Fruit fly (Drosophila melanogaster): ENCODE measurements around the gene CG31954.

The CG31954 gene

dm6 chr2L:3545033-3545666 lies 35.2 kb upstream of the CG31954 start:
- TF ChIP-seq Dll (GFP tag; IDR thresholded peaks at IDR 0.05; ENCODE audit: partially characterized antibody) (peak; percentile 62; the same call in 3 of the 4 replicates), sisA (GFP tag; IDR thresholded peaks at IDR 0.05) (no peak), Neu2 (GFP tag; optimal IDR thresholded peaks at IDR 0.05; ENCODE audit: borderline replicate concordance) (no peak), CG7928 (GFP tag; optimal IDR thresholded peaks at IDR 0.05) (no peak), CG3726 (GFP tag; IDR thresholded peaks at IDR 0.05) (no peak), sim (GFP tag; IDR thresholded peaks at IDR 0.05) (no peak), ro (GFP tag; IDR thresholded peaks at IDR 0.05) (no peak), NFAT (GFP tag; IDR thresholded peaks at IDR 0.05) (no peak), bbx (GFP tag; IDR thresholded peaks at IDR 0.05; ENCODE audit: partially characterized antibody) (no peak), ato (GFP tag; IDR thresholded peaks at IDR 0.05; ENCODE audit: partially characterized antibody) (no peak), CG8089 (GFP tag; optimal IDR thresholded peaks at IDR 0.05) (no peak), tx (GFP tag; optimal IDR thresholded peaks at IDR 0.05) (no peak), dati (GFP tag; IDR thresholded peaks at IDR 0.05) (no peak), CG30431 (GFP tag; optimal IDR thresholded peaks at IDR 0.05) (no peak), Hmx (GFP tag; optimal IDR thresholded peaks at IDR 0.05) (no peak), CG2116 (GFP tag; optimal IDR thresholded peaks at IDR 0.05) (no peak), CG9932 (GFP tag; IDR thresholded peaks at IDR 0.05) (peak; percentile 22; the same call in 1 of the 2 replicates), Vsx1 (GFP tag; optimal IDR thresholded peaks at IDR 0.05) (no peak), Hand (GFP tag; optimal IDR thresholded peaks at IDR 0.05) (no peak), CG9727 (GFP tag; optimal IDR thresholded peaks at IDR 0.05) (no peak), sd (tag; optimal IDR thresholded peaks at IDR 0.05) (no peak), bab2 (GFP tag; optimal IDR thresholded peaks at IDR 0.05) (no peak), sob (GFP tag; IDR thresholded peaks at IDR 0.05) (no peak; the same call in 1 of the 2 replicates), Ada2b (GFP tag; IDR thresholded peaks at IDR 0.05) (no peak), CoRest (tag; optimal IDR thresholded peaks at IDR 0.05) (no peak), NC2α (GFP tag; optimal IDR thresholded peaks at IDR 0.05) (no peak), tll (GFP tag; optimal IDR thresholded peaks at IDR 0.05) (no peak), Nf-YA (GFP tag; IDR thresholded peaks at IDR 0.05) (peak; percentile 63; the same call in 1 of the 2 replicates), CG6689 (GFP tag; IDR thresholded peaks at IDR 0.05) (no peak), Hsf (GFP tag; optimal IDR thresholded peaks at IDR 0.05) (no peak), cwo (GFP tag; optimal IDR thresholded peaks at IDR 0.05) (no peak), esg (GFP tag; conservative IDR thresholded peaks at IDR 0.05) (no peak), CG14050 (GFP tag; IDR thresholded peaks at IDR 0.05) (no peak), CG6272 (GFP tag; IDR thresholded peaks at IDR 0.05) (no peak), dmrt99B (tag; optimal IDR thresholded peaks at IDR 0.05) (no peak), gcm (GFP tag; optimal IDR thresholded peaks at IDR 0.05) (peak; percentile 0), crc (GFP tag; optimal IDR thresholded peaks at IDR 0.05) (no peak), CG12744 (GFP tag; optimal IDR thresholded peaks at IDR 0.05) (no peak), Hr51 (GFP tag; optimal IDR thresholded peaks at IDR 0.05) (no peak), fd64A (GFP tag; optimal IDR thresholded peaks at IDR 0.05) (no peak), yki (optimal IDR thresholded peaks at IDR 0.05) (peak; percentile 95), CG3163 (GFP tag; optimal IDR thresholded peaks at IDR 0.05) (no peak), CG17359 (tag; optimal IDR thresholded peaks at IDR 0.05) (no peak), Lhr (GFP tag; optimal IDR thresholded peaks at IDR 0.05) (no peak), pb (GFP tag; optimal IDR thresholded peaks at IDR 0.05) (no peak), Myb (GFP tag; optimal IDR thresholded peaks at IDR 0.05) (no peak), CG13296 (GFP tag; optimal IDR thresholded peaks at IDR 0.05) (no peak), Ssrp (tag; optimal IDR thresholded peaks at IDR 0.05) (no peak), Abd-B (GFP tag; optimal IDR thresholded peaks at IDR 0.05) (no peak), Elba2 (GFP tag; optimal IDR thresholded peaks at IDR 0.05) (no peak), klu (GFP tag; IDR thresholded peaks at IDR 0.05) (no peak)
